Worm (Caenorhabditis elegans): ENCODE results near the gene inx-18.
A peak's percentile ranks its signal among the peaks of the same experiment; 100 is the strongest.

The inx-18 gene

DNA sequence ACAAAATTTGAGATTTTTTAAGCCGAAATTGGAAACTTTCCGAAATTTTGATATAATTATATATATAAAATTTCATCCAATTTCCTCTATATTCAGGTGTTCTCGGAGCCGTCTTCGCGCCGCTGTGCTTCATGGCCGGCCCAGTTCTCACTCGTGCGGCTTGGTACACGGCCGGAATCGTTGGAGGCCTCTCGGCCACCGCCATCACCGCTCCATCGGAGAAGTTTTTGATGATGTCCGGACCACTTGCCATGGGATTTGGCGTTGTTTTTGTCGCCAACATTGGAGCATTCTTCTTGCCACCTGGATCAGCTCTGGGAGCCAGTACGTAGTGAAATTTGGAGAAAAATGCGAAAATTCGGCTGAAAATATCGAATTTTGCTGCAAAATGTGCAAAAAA is 50.9 kb downstream of the inx-18 start:
- no peak for TF ChIP-seq ztf-11 (tag; optimal IDR thresholded peaks at IDR 0.05)
- TF ChIP-seq nhr-85 (tag): no peak
- no peak for TF ChIP-seq egl-13 (tag; optimal IDR thresholded peaks at IDR 0.05)
- no peak for TF ChIP-seq jun-1 (tag; optimal IDR thresholded peaks at IDR 0.05)
- TF ChIP-seq nhr-19 (GFP tag; conservative IDR thresholded peaks at IDR 0.05): no peak
- TF ChIP-seq mep-1 (tag; optimal IDR thresholded peaks at IDR 0.05): no peak
- TF ChIP-seq sptf-1 (tag; optimal IDR thresholded peaks at IDR 0.05): no peak
- no peak for TF ChIP-seq C04F5.9 (tag; optimal IDR thresholded peaks at IDR 0.05)
- TF ChIP-seq unc-30 (tag; optimal IDR thresholded peaks at IDR 0.05): no peak
- TF ChIP-seq snpc-4 (tag; optimal IDR thresholded peaks at IDR 0.05): no peak
- TF ChIP-seq ets-5 (GFP tag; IDR thresholded peaks at IDR 0.05): no peak
- no peak for TF ChIP-seq tbx-2 (tag; optimal IDR thresholded peaks at IDR 0.05)
- no peak for TF ChIP-seq ceh-90 (tag; optimal IDR thresholded peaks at IDR 0.05)

DNA sequence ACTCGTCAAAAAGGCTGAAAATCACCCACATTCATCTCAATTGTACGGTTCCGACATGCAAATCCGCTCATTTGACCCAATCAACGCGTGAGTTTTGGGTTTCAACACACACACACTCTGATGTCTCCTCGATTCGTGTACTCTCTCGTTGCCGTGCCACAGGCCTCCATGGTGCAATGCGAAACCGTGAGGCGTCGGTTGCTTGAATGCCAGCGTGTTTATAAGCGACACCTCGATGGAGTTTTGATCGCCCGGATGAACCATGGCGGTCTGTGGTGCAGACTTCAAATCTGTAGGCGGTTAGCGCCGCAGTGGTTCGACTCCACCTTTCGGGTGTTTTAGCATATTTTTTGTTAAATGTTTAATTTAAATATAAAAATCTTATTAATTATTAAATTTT is 51.8 kb downstream of the inx-18 start:
- peak in 1 of 6 experiments; percentile 22 for TF ChIP-seq elt-3 (tag; optimal IDR thresholded peaks at IDR 0.05)
- no peak for TF ChIP-seq ceh-90 (tag; optimal IDR thresholded peaks at IDR 0.05)
- peak; percentile 4 for TF ChIP-seq aly-2 (tag; optimal IDR thresholded peaks at IDR 0.05)
- peak; percentile 53 for TF ChIP-seq lin-39 (tag; optimal IDR thresholded peaks at IDR 0.05)
- peak; percentile 61 for TF ChIP-seq tbx-2 (tag; optimal IDR thresholded peaks at IDR 0.05)
- no peak for TF ChIP-seq alr-1 (tag; optimal IDR thresholded peaks at IDR 0.05; ENCODE audit: borderline replicate concordance)
- no peak for TF ChIP-seq nhr-28 (tag; optimal IDR thresholded peaks at IDR 0.05)
- TF ChIP-seq unc-62 (GFP tag; optimal IDR thresholded peaks at IDR 0.05): no peak
- peak; percentile 35 for TF ChIP-seq skn-1 (tag; optimal IDR thresholded peaks at IDR 0.05)
- TF ChIP-seq efl-1 (optimal IDR thresholded peaks at IDR 0.05): peak; percentile 64 to 75
- peak; percentile 55 to 97 for TF ChIP-seq efl-1 (GFP tag; optimal IDR thresholded peaks at IDR 0.05 in 1 of 2)
- peak; percentile 88 for TF ChIP-seq swsn-7 (tag; optimal IDR thresholded peaks at IDR 0.05)
- peak; percentile 58 for TF ChIP-seq lin-13 (GFP tag; optimal IDR thresholded peaks at IDR 0.05)
- TF ChIP-seq lsy-2 (tag; optimal IDR thresholded peaks at IDR 0.05): peak; percentile 86 to 88
- TF ChIP-seq fos-1 (tag; optimal IDR thresholded peaks at IDR 0.05): peak; percentile 69
- TF ChIP-seq nhr-71 (tag; optimal IDR thresholded peaks at IDR 0.05): peak; percentile 90
- TF ChIP-seq mep-1 (tag; optimal IDR thresholded peaks at IDR 0.05): peak; percentile 65
- TF ChIP-seq vab-15 (tag; optimal IDR thresholded peaks at IDR 0.05): no peak
- TF ChIP-seq nhr-19 (GFP tag; conservative IDR thresholded peaks at IDR 0.05): peak; percentile 83
- TF ChIP-seq F16B12.6 (tag; optimal IDR thresholded peaks at IDR 0.05): peak; percentile 27
- 0 out of 2 replicates have a peak, but pooled peaks have one; percentile 28 for TF ChIP-seq ceh-88 (GFP tag; IDR thresholded peaks at IDR 0.05)
- TF ChIP-seq blmp-1 (tag; optimal IDR thresholded peaks at IDR 0.05): no peak
- TF ChIP-seq dpl-1 (GFP tag; optimal IDR thresholded peaks at IDR 0.05): peak; percentile 45 to 56 (median 47)
- TF ChIP-seq ceh-63 (GFP tag; optimal IDR thresholded peaks at IDR 0.05): no peak
- peak; percentile 86 for TF ChIP-seq snu-23 (GFP tag; optimal IDR thresholded peaks at IDR 0.05)
- no peak for TF ChIP-seq elt-2 (tag; optimal IDR thresholded peaks at IDR 0.05)
- TF ChIP-seq egl-27 (tag; optimal IDR thresholded peaks at IDR 0.05): no peak
- TF ChIP-seq nhr-11 (tag; optimal IDR thresholded peaks at IDR 0.05): no peak
- TF ChIP-seq unc-130 (tag; optimal IDR thresholded peaks at IDR 0.05): peak; percentile 27
- no peak for TF ChIP-seq jun-1 (tag; optimal IDR thresholded peaks at IDR 0.05)
- peak; percentile 59 for TF ChIP-seq C04F5.9 (tag; optimal IDR thresholded peaks at IDR 0.05)
- TF ChIP-seq zag-1 (tag; optimal IDR thresholded peaks at IDR 0.05): no peak
- no peak for TF ChIP-seq nhr-76 (tag; optimal IDR thresholded peaks at IDR 0.05)
- TF ChIP-seq lin-35 (GFP tag; optimal IDR thresholded peaks at IDR 0.05): peak; percentile 60 to 67
- peak; percentile 49 for TF ChIP-seq ztf-4 (tag; optimal IDR thresholded peaks at IDR 0.05)
- TF ChIP-seq lin-14 (GFP tag; optimal IDR thresholded peaks at IDR 0.05): peak; percentile 74
- TF ChIP-seq nhr-47 (tag; optimal IDR thresholded peaks at IDR 0.05): peak; percentile 89
- TF ChIP-seq Y116A8C.19 (tag; optimal IDR thresholded peaks at IDR 0.05; ENCODE audit: borderline replicate concordance): no peak
- TF ChIP-seq ces-1 (GFP tag; optimal IDR thresholded peaks at IDR 0.05): no peak
- no peak for TF ChIP-seq tlp-1 (tag; optimal IDR thresholded peaks at IDR 0.05)
- peak; percentile 99 for TF ChIP-seq snpc-4 (tag; optimal IDR thresholded peaks at IDR 0.05)
- peak; percentile 23 for TF ChIP-seq sox-4 (tag; optimal IDR thresholded peaks at IDR 0.05)
- no peak for TF ChIP-seq nhr-12 (tag; optimal IDR thresholded peaks at IDR 0.05)
- TF ChIP-seq unc-30 (tag; optimal IDR thresholded peaks at IDR 0.05): no peak
- TF ChIP-seq irx-1 (tag; optimal IDR thresholded peaks at IDR 0.05): peak; percentile 40
- TF ChIP-seq nhr-237 (tag; optimal IDR thresholded peaks at IDR 0.05): no peak
- TF ChIP-seq sptf-1 (tag; optimal IDR thresholded peaks at IDR 0.05): no peak
